Fruit fly (Drosophila melanogaster) whole organism, embryonic: Measurements from ENCODE around the gene CSN5.

Experiments used
- Antp ChIP-seq: fragments of 200-800 bp; sonication (Bioruptor generic); optimal IDR thresholded peaks from 3 replicates; lab custom pipeline; 2016; ENCODE audit warnings: missing biosample characterization, missing genetic modification characterization
- Atf3 ChIP-seq: fragments of 200-800 bp; sonication (Bioruptor generic); optimal IDR thresholded peaks from 3 replicates; lab custom pipeline; 2016; ENCODE audit warnings: missing biosample characterization, missing genetic modification characterization
- CG10267 ChIP-seq: fragments of 200-800 bp; sonication (Bioruptor generic); optimal IDR thresholded peaks from 2 replicates; lab custom pipeline; 2018; ENCODE audit warnings: missing biosample characterization, mild to moderate bottlenecking, missing genetic modification characterization, moderate library complexity
- CG10321 ChIP-seq: fragments of 200-800 bp; sonication (Bioruptor generic); IDR thresholded peaks from 2 replicates; pipeline ENCODE4 v1.3.6; 2022; ENCODE audit warnings: missing biosample characterization, missing genetic modification characterization
- CG10462 ChIP-seq: fragments of 200-800 bp; sonication (Bioruptor generic); optimal IDR thresholded peaks from 2 replicates; lab custom pipeline; 2016; ENCODE audit warnings: missing biosample characterization, missing genetic modification characterization
- CG12219 ChIP-seq: fragments of 200-800 bp; sonication (Bioruptor generic); optimal IDR thresholded peaks from 3 replicates; lab custom pipeline; 2018; ENCODE audit warnings: missing biosample characterization, mild to moderate bottlenecking, missing genetic modification characterization
- CG12659 ChIP-seq: fragments of 200-800 bp; sonication (Bioruptor generic); optimal IDR thresholded peaks from 3 replicates; lab custom pipeline; 2017; ENCODE audit warnings: mild to moderate bottlenecking, missing biosample characterization, missing genetic modification reagents, missing genetic modification characterization
- CG12942 ChIP-seq: fragments of 200-800 bp; sonication (Bioruptor generic); optimal IDR thresholded peaks from 3 replicates; lab custom pipeline; 2016; ENCODE audit warnings: missing biosample characterization, missing genetic modification characterization
- CG13287 ChIP-seq: fragments of 200-800 bp; sonication (Bioruptor generic); IDR thresholded peaks from 2 replicates; pipeline ENCODE4 v1.3.6; 2022; ENCODE audit warnings: missing biosample characterization, missing genetic modification characterization; ENCODE audit not compliant: partially characterized antibody
- CG14014 ChIP-seq: fragments of 200-800 bp; sonication (Bioruptor generic); IDR thresholded peaks from 2 replicates; pipeline ENCODE4 v1.3.6; 2022; ENCODE audit warnings: missing biosample characterization, missing genetic modification characterization
- CG14965 ChIP-seq: fragments of 200-800 bp; sonication (Bioruptor generic); optimal IDR thresholded peaks from 2 replicates; lab custom pipeline; 2016; ENCODE audit warnings: missing biosample characterization, missing genetic modification characterization, borderline replicate concordance
- CG15011 ChIP-seq: fragments of 200-800 bp; sonication (Bioruptor generic); optimal IDR thresholded peaks from 3 replicates; lab custom pipeline; 2018; ENCODE audit warnings: missing biosample characterization, mild to moderate bottlenecking, missing genetic modification characterization
- CG15696 ChIP-seq: fragments of 200-800 bp; sonication (Bioruptor generic); optimal IDR thresholded peaks from 2 replicates; lab custom pipeline; 2019; ENCODE audit warnings: missing biosample characterization, mild to moderate bottlenecking, missing genetic modification characterization, moderate library complexity
- CG1603 ChIP-seq: fragments of 200-800 bp; sonication (Bioruptor generic); optimal IDR thresholded peaks from 2 replicates; lab custom pipeline; 2019; ENCODE audit warnings: missing biosample characterization, mild to moderate bottlenecking, missing genetic modification characterization, moderate library complexity
- CG18619 ChIP-seq: fragments of 200-800 bp; sonication (Bioruptor generic); optimal IDR thresholded peaks from 3 replicates; lab custom pipeline; 2017; ENCODE audit warnings: missing biosample characterization, mild to moderate bottlenecking, missing genetic modification characterization
- CG31365 ChIP-seq: fragments of 200-800 bp; sonication (Bioruptor generic); optimal IDR thresholded peaks from 2 replicates; lab custom pipeline; 2018; ENCODE audit warnings: missing biosample characterization, mild to moderate bottlenecking, missing genetic modification characterization
- CG33557 ChIP-seq: fragments of 200-800 bp; sonication (Bioruptor generic); optimal IDR thresholded peaks from 2 replicates; lab custom pipeline; 2019; ENCODE audit warnings: missing biosample characterization, mild to moderate bottlenecking, missing genetic modification characterization, moderate library complexity
- CG4282 ChIP-seq: fragments of 200-800 bp; sonication (Bioruptor generic); optimal IDR thresholded peaks from 2 replicates; lab custom pipeline; 2016; ENCODE audit warnings: missing biosample characterization, missing genetic modification characterization
- CG4404 ChIP-seq: fragments of 200-800 bp; sonication (Bioruptor generic); IDR thresholded peaks from 2 replicates; pipeline ENCODE4 v1.3.6; 2022; ENCODE audit warnings: missing biosample characterization, missing genetic modification characterization
- CG6683 ChIP-seq: fragments of 200-800 bp; sonication (Bioruptor generic); optimal IDR thresholded peaks from 2 replicates; lab custom pipeline; 2017; ENCODE audit warnings: missing biosample characterization, mild to moderate bottlenecking, missing genetic modification characterization, missing genetic modification reagents
- CG7839 ChIP-seq: fragments of 200-800 bp; sonication (Bioruptor generic); optimal IDR thresholded peaks from 3 replicates; lab custom pipeline; 2018; ENCODE audit warnings: missing biosample characterization, mild to moderate bottlenecking, missing genetic modification characterization, moderate library complexity
- CG7987 ChIP-seq: fragments of 200-800 bp; sonication (Bioruptor generic); optimal IDR thresholded peaks from 2 replicates; lab custom pipeline; 2018; ENCODE audit warnings: missing biosample characterization, mild to moderate bottlenecking, missing genetic modification characterization, moderate library complexity
- CkIIα-i1 ChIP-seq: fragments of 200-800 bp; sonication (Bioruptor generic); IDR thresholded peaks from 2 replicates; pipeline ENCODE4 v1.3.6; 2022; ENCODE audit warnings: missing biosample characterization, missing genetic modification characterization
- Dp ChIP-seq: fragments of 200-800 bp; sonication (Bioruptor generic); optimal IDR thresholded peaks from 2 replicates; lab custom pipeline; 2018; ENCODE audit warnings: missing biosample characterization, mild to moderate bottlenecking, missing genetic modification characterization, moderate library complexity
- GATAe ChIP-seq: fragments of 200-800 bp; sonication (Bioruptor generic); conservative IDR thresholded peaks from 2 replicates; pipeline ENCODE4 v1.3.6; 2022; ENCODE audit warnings: missing biosample characterization, missing genetic modification characterization
- HHEX ChIP-seq: fragments of 200-800 bp; sonication (Bioruptor generic); optimal IDR thresholded peaks from 3 replicates; lab custom pipeline; 2017; ENCODE audit warnings: missing biosample characterization, mild to moderate bottlenecking, missing genetic modification characterization, missing genetic modification reagents
- Hr3 ChIP-seq: fragments of 200-800 bp; sonication (Bioruptor generic); optimal IDR thresholded peaks from 3 replicates; lab custom pipeline; 2016; ENCODE audit warnings: missing biosample characterization, missing genetic modification characterization
- MBD-R2 ChIP-seq: fragments of 200-800 bp; sonication (Bioruptor generic); IDR thresholded peaks from 2 replicates; pipeline ENCODE4 v1.3.6; 2022; ENCODE audit warnings: missing biosample characterization, missing genetic modification characterization
- Mes4 ChIP-seq: fragments of 200-800 bp; sonication (Bioruptor generic); optimal IDR thresholded peaks from 2 replicates; lab custom pipeline; 2016; ENCODE audit warnings: missing biosample characterization, missing genetic modification characterization
- Neu2 ChIP-seq: fragments of 200-800 bp; sonication (Bioruptor generic); optimal IDR thresholded peaks from 3 replicates; lab custom pipeline; 2016; ENCODE audit warnings: missing biosample characterization, missing genetic modification characterization, borderline replicate concordance
- Nf-YB ChIP-seq: fragments of 200-800 bp; sonication (Bioruptor generic); optimal IDR thresholded peaks from 3 replicates; lab custom pipeline; 2019; ENCODE audit warnings: missing biosample characterization, mild to moderate bottlenecking, missing genetic modification characterization, moderate library complexity
- Sox102F ChIP-seq: fragments of 200-800 bp; sonication (Bioruptor generic); optimal IDR thresholded peaks from 2 replicates; lab custom pipeline; 2018; ENCODE audit warnings: missing biosample characterization, mild to moderate bottlenecking, missing genetic modification characterization, moderate library complexity
- Stat92E ChIP-seq, 3 experiments: fragments of >200 bp in 2 of 3; fragments of 200-800 bp in 1 of 3; sonication (Bioruptor generic) in 1 of 3; optimal IDR thresholded peaks; 2 replicates each; lab custom pipeline; 2017 to 2019; ENCODE audit warnings: missing biosample characterization in 3 of 3, missing genetic modification characterization in 3 of 3, mild to moderate bottlenecking in 1 of 3, moderate library complexity in 1 of 3
- ara ChIP-seq: fragments of 200-800 bp; sonication (Bioruptor generic); IDR thresholded peaks from 2 replicates; pipeline ENCODE4 v1.3.6; 2022; ENCODE audit warnings: missing biosample characterization, missing genetic modification characterization
- ase ChIP-seq: fragments of 200-800 bp; sonication (Bioruptor generic); IDR thresholded peaks from 3 replicates; pipeline ENCODE4 v1.3.6; 2022; ENCODE audit warnings: missing biosample characterization, missing genetic modification characterization
- croc ChIP-seq: fragments of 200-800 bp; sonication (Bioruptor generic); conservative IDR thresholded peaks from 3 replicates; pipeline ENCODE4 v1.3.6; 2022; ENCODE audit warnings: missing biosample characterization, missing genetic modification characterization
- dmrt11E ChIP-seq: fragments of 200-800 bp; sonication (Bioruptor generic); optimal IDR thresholded peaks from 3 replicates; lab custom pipeline; 2018; ENCODE audit warnings: missing biosample characterization, mild to moderate bottlenecking, missing genetic modification characterization, moderate library complexity
- emc ChIP-seq: fragments of 200-800 bp; sonication (Bioruptor generic); optimal IDR thresholded peaks from 2 replicates; lab custom pipeline; 2016; ENCODE audit warnings: missing biosample characterization, missing genetic modification characterization
- gcm ChIP-seq: fragments of 200-800 bp; sonication (Bioruptor generic); optimal IDR thresholded peaks from 2 replicates; lab custom pipeline; 2019; ENCODE audit warnings: missing biosample characterization, mild to moderate bottlenecking, missing genetic modification characterization, moderate library complexity
- her ChIP-seq: fragments of 200-800 bp; sonication (Bioruptor generic); optimal IDR thresholded peaks from 2 replicates; lab custom pipeline; 2016; ENCODE audit warnings: missing biosample characterization, missing genetic modification characterization
- hkb ChIP-seq, 2 experiments: fragments of 200-800 bp in 1 of 2; fragments of >200 bp in 1 of 2; sonication (Bioruptor generic) in 1 of 2; IDR thresholded peaks in 1 of 2; optimal IDR thresholded peaks in 1 of 2; 2 replicates each; pipeline versions ENCODE4 v1.3.6 to Lab custom; 2017 to 2022; ENCODE audit warnings: missing biosample characterization in 1 of 2, missing genetic modification characterization in 1 of 2
- lab ChIP-seq: fragments of 200-800 bp; sonication (Bioruptor generic); optimal IDR thresholded peaks from 3 replicates; lab custom pipeline; 2017; ENCODE audit warnings: missing biosample characterization, missing genetic modification characterization, mild to moderate bottlenecking, moderate library complexity, missing genetic modification reagents
- pb ChIP-seq: fragments of 200-800 bp; sonication (Bioruptor generic); optimal IDR thresholded peaks from 3 replicates; lab custom pipeline; 2016; ENCODE audit warnings: missing biosample characterization, missing genetic modification characterization
- psq ChIP-seq: fragments of 200-800 bp; sonication (Bioruptor generic); optimal IDR thresholded peaks from 2 replicates; lab custom pipeline; 2017; ENCODE audit warnings: missing biosample characterization, missing genetic modification characterization
- seq ChIP-seq: fragments of 200-800 bp; sonication (Bioruptor generic); IDR thresholded peaks from 2 replicates; pipeline ENCODE4 v1.3.6; 2022; ENCODE audit warnings: missing biosample characterization, missing genetic modification characterization
- stc ChIP-seq: fragments of 200-800 bp; sonication (Bioruptor generic); IDR thresholded peaks from 2 replicates; pipeline ENCODE4 v1.3.6; 2022; ENCODE audit warnings: missing biosample characterization, missing genetic modification characterization
- tin ChIP-seq: fragments of 200-800 bp; sonication (Bioruptor generic); optimal IDR thresholded peaks from 3 replicates; lab custom pipeline; 2016; ENCODE audit warnings: missing biosample characterization, missing genetic modification characterization
- trh ChIP-seq: fragments of 200-800 bp; sonication (Bioruptor generic); optimal IDR thresholded peaks from 2 replicates; lab custom pipeline; 2016; ENCODE audit warnings: missing biosample characterization, missing genetic modification characterization
- vfl ChIP-seq: fragments of 200-800 bp; sonication (Bioruptor generic); optimal IDR thresholded peaks from 2 replicates; lab custom pipeline; 2016; ENCODE audit warnings: missing biosample characterization, missing genetic modification characterization
- yki ChIP-seq: fragments of >200 bp; optimal IDR thresholded peaks from 3 replicates; lab custom pipeline; 2018

CSN5 gene

DNA sequence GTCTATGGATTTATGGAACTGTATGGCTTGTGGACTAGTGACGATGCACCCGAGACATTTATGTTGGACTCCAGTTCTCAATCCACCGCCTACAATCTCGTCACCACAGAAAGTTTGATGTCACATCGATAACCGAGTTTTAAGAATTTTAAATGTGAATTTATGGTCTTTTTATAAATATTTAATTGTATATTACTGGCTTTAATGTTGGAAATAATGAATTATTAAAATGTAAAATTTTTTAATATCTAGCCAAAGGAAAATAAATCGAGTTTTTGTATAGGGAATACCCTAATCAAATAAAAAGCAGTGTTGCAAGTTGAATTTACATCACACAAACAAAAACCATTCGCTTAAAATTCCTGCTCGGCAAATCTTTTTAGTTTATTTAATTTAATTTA lies 37.2 kb upstream of the CSN5 start, which contains the start of gene Fntb (continued):
- TF ChIP-seq CG1603 (tag; lab: Kevin White, UChicago) (no peak), Stat92E (GFP tag; optimal IDR thresholded peaks at IDR 0.05; lab: Kevin White, UChicago) (no peak), pb (GFP tag; lab: Kevin White, UChicago) (no peak), CG4404 (GFP tag; lab: Robert Waterston, UW) (no peak), lab (GFP tag; lab: Kevin White, UChicago) (no peak), Nf-YB (GFP tag; lab: Kevin White, UChicago) (peak; percentile 55), CG13287 (GFP tag; lab: Robert Waterston, UW) (peak; percentile 50; the same call in 1 of the 2 replicates), CG12942 (GFP tag; lab: Kevin White, UChicago) (peak; percentile 57), her (GFP tag; lab: Kevin White, UChicago) (no peak), CkIIα-i1 (no peak), CG4282 (GFP tag; lab: Kevin White, UChicago) (no peak), emc (GFP tag; lab: Kevin White, UChicago) (no peak), CG6683 (GFP tag; lab: Kevin White, UChicago) (peak; percentile 31), CG33557 (GFP tag; lab: Kevin White, UChicago) (peak; percentile 50), Antp (GFP tag; lab: Kevin White, UChicago) (no peak), Neu2 (GFP tag; lab: Kevin White, UChicago) (no peak), CG10321 (GFP tag; lab: Robert Waterston, UW) (no peak), croc (GFP tag; lab: Robert Waterston, UW) (peak; percentile 29; the same call in 2 of the 3 replicates), CG14965 (GFP tag; lab: Kevin White, UChicago) (no peak), hkb (optimal IDR thresholded peaks at IDR 0.05; lab: Kevin White, UChicago) (no peak), hkb (GFP tag; IDR thresholded peaks at IDR 0.05; lab: Robert Waterston, UW) (peak; percentile 65), ase (GFP tag; lab: Robert Waterston, UW) (peak; percentile 50; the same call in 1 of the 3 replicates), Hr3 (GFP tag; lab: Kevin White, UChicago) (peak; percentile 76), CG7987 (GFP tag; lab: Kevin White, UChicago) (no peak), CG12659 (GFP tag; lab: Kevin White, UChicago) (peak; percentile 69), CG10267 (tag; lab: Kevin White, UChicago) (peak; percentile 92), GATAe (no peak), CG14014 (0 out of 2 replicates have a peak, but pooled peaks have one; percentile 41), vfl (GFP tag; lab: Kevin White, UChicago) (peak; percentile 29), HHEX (GFP tag; lab: Kevin White, UChicago) (peak; percentile 63), CG31365 (tag; lab: Kevin White, UChicago) (peak; percentile 12), CG15011 (GFP tag; lab: Kevin White, UChicago) (no peak), CG7839 (tag; lab: Kevin White, UChicago) (no peak), stc (GFP tag; lab: Robert Waterston, UW) (no peak), psq (GFP tag; lab: Kevin White, UChicago) (no peak), Mes4 (no peak), Sox102F (no peak), seq (GFP tag; lab: Robert Waterston, UW) (0 out of 2 replicates have a peak, but pooled peaks have one; percentile 15), dmrt11E (tag; lab: Kevin White, UChicago) (peak; percentile 61), tin (peak; percentile 60), CG15696 (tag; lab: Kevin White, UChicago) (peak; percentile 54), ara (GFP tag; lab: Robert Waterston, UW) (no peak), trh (GFP tag; lab: Kevin White, UChicago) (no peak), yki (lab: Kevin White, UChicago) (no peak), CG10462 (GFP tag; lab: Kevin White, UChicago) (no peak), CG18619 (GFP tag; lab: Kevin White, UChicago) (peak; percentile 15), CG12219 (peak; percentile 39), MBD-R2 (GFP tag; lab: Robert Waterston, UW) (peak; percentile 72), Atf3 (GFP tag; lab: Kevin White, UChicago) (no peak), gcm (GFP tag; lab: Kevin White, UChicago) (peak; percentile 56), Dp (GFP tag; lab: Kevin White, UChicago) (no peak)
